Worm (Caenorhabditis elegans): ENCODE measurements around the gene Y65A5A.2.
A peak's percentile ranks its signal among the peaks of the same experiment; 100 is the strongest.

Gene Y65A5A.2

ce11 chrIV:16411713-16412112 is at the start of gene Y65A5A.2:
Y65A5A.2 (plus strand) TSS chrIV:16412020.
- TF ChIP-seq scrt-1 (GFP tag; IDR thresholded peaks at IDR 0.05) = no peak
- no peak for TF ChIP-seq tra-4 (tag; optimal IDR thresholded peaks at IDR 0.05)

ce11 chrIV:16364581-16364980 is 47.2 kb upstream of the Y65A5A.2 start:
- TF ChIP-seq F13C5.2 (tag; optimal IDR thresholded peaks at IDR 0.05) (no peak), ama-1 (optimal IDR thresholded peaks at IDR 0.05) (no peak), B0310.2 (tag; optimal IDR thresholded peaks at IDR 0.05) (no peak), ets-7 (tag; optimal IDR thresholded peaks at IDR 0.05) (no peak), pes-1 (GFP tag; IDR thresholded peaks at IDR 0.05) (no peak), hmbx-1 (tag; optimal IDR thresholded peaks at IDR 0.05) (no peak), flt-1 (GFP tag; IDR thresholded peaks at IDR 0.05) (no peak), aly-1 (tag; optimal IDR thresholded peaks at IDR 0.05) (no peak), hmg-4 (GFP tag; optimal IDR thresholded peaks at IDR 0.05) (no peak), ceh-13 (GFP tag; optimal IDR thresholded peaks at IDR 0.05) (no peak), sea-1 (GFP tag; conservative IDR thresholded peaks at IDR 0.05) (no peak), ceh-36 (tag; optimal IDR thresholded peaks at IDR 0.05) (no peak), tbx-11 (GFP tag; IDR thresholded peaks at IDR 0.05) (no peak)

DNA sequence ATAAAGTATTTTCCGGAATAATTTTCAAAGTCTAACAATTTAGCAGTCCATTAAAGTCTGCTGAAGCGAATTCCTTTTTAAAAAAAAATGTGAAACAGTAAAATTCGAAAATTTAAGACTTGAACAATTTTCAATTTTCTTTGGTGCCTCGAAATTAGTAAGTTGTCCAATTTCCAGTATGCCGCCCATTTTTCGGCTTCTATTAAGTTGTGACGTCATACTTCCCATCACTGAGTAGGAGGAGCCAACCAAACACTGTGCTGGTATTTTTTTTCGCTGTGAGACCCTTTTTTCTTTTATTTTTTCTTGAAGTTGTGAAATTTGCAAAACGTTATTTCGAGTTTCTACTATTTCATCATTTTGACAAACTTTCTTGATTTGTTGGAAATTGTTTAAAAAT is 41.2 kb upstream of the Y65A5A.2 start:
- TF ChIP-seq ceh-13 (GFP tag; optimal IDR thresholded peaks at IDR 0.05) (no peak), hmg-4 (GFP tag; optimal IDR thresholded peaks at IDR 0.05) (no peak), aly-1 (tag; optimal IDR thresholded peaks at IDR 0.05) (no peak)

DNA sequence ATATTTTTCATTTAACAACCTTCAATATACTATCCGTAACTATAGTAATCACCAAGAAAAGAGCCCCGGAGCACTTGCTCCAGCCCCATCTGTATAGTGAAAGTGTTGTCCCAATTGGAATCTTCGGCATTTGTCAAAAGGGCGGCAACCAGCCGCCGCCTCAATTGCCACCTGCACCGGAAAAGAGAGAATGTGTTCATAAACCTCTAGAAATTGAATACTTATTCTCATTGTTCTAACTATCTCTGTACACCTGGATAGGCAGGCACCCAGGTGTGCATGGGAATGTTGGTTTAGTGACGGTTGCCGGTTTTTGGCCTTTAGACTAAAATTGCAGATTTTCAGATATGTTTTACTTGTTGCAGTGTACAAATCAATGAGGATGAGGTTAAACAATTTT is 33.9 kb upstream of the Y65A5A.2 start:
- TF ChIP-seq hmg-4 (GFP tag; optimal IDR thresholded peaks at IDR 0.05) = no peak
- TF ChIP-seq hmbx-1 (tag; optimal IDR thresholded peaks at IDR 0.05) = no peak
- no peak for TF ChIP-seq ceh-36 (tag; optimal IDR thresholded peaks at IDR 0.05)
- no peak for TF ChIP-seq ets-7 (tag; optimal IDR thresholded peaks at IDR 0.05)
- TF ChIP-seq hnd-1 (tag; optimal IDR thresholded peaks at IDR 0.05) = no peak
- TF ChIP-seq sea-1 (GFP tag; conservative IDR thresholded peaks at IDR 0.05) = no peak
- no peak for TF ChIP-seq ama-1 (optimal IDR thresholded peaks at IDR 0.05)
- no peak for TF ChIP-seq tbx-11 (GFP tag; IDR thresholded peaks at IDR 0.05)
- TF ChIP-seq pes-1 (GFP tag; IDR thresholded peaks at IDR 0.05) = no peak
- no peak for TF ChIP-seq F13C5.2 (tag; optimal IDR thresholded peaks at IDR 0.05)
- no peak for TF ChIP-seq B0310.2 (tag; optimal IDR thresholded peaks at IDR 0.05)
- TF ChIP-seq flt-1 (GFP tag; IDR thresholded peaks at IDR 0.05) = no peak
- no peak for TF ChIP-seq scrt-1 (GFP tag; IDR thresholded peaks at IDR 0.05)
- no peak for TF ChIP-seq ceh-13 (GFP tag; optimal IDR thresholded peaks at IDR 0.05)
- no peak for TF ChIP-seq tbx-37 (GFP tag; conservative IDR thresholded peaks at IDR 0.05)
- TF ChIP-seq tra-4 (tag; optimal IDR thresholded peaks at IDR 0.05) = no peak
- no peak for TF ChIP-seq aly-1 (tag; optimal IDR thresholded peaks at IDR 0.05)

- TF ChIP-seq pes-1 (GFP tag; IDR thresholded peaks at IDR 0.05) = no peak
- TF ChIP-seq tra-4 (tag; optimal IDR thresholded peaks at IDR 0.05) = no peak
Observed at ce11 chrIV:16380278-16380677, 31.5 kb upstream of the Y65A5A.2 start.

ce11 chrIV:16380937-16381336 is 30.9 kb upstream of the Y65A5A.2 start:
- TF ChIP-seq hmbx-1 (tag; optimal IDR thresholded peaks at IDR 0.05) = no peak
- TF ChIP-seq ceh-36 (tag; optimal IDR thresholded peaks at IDR 0.05) = no peak
- TF ChIP-seq tbx-11 (GFP tag; IDR thresholded peaks at IDR 0.05) = no peak
- no peak for TF ChIP-seq ceh-13 (GFP tag; optimal IDR thresholded peaks at IDR 0.05)
- no peak for TF ChIP-seq F13C5.2 (tag; optimal IDR thresholded peaks at IDR 0.05)
- TF ChIP-seq tbx-37 (GFP tag; conservative IDR thresholded peaks at IDR 0.05) = no peak
- TF ChIP-seq hnd-1 (tag; optimal IDR thresholded peaks at IDR 0.05) = no peak
- TF ChIP-seq pes-1 (GFP tag; IDR thresholded peaks at IDR 0.05) = no peak

DNA sequence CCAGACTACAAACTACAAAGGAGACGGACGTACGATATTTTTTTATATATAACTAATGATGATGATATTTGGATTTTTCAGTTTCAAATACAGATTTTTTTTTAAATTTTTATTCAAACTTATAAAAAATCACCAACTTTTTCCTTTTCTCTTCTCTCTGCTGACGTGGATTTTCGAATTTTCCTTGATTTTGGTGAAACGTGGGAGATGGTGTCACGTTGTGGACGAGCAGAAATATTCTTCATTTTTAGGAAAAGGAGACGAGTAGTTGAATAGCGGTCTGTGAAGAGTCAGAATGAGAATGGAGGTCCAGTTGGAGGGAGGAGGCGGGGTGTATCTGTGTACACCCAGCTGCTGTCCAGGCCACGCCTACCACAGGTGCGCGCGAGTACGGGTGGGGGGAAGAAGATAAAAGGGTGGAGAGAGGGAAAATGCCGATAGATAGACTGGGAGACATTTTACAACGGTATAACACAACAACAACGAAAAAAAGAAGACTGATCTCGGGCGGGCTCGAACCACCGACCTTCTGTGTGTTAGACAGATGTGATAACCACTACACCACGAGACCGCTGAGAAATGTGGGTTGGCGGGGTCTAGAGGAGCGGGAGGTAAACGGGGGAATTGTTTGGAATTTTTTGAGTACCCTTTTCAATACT is 29.8 kb upstream of the Y65A5A.2 start, which contains the start of gene Y7A9D.1:
Gene Y7A9D.1, minus strand, starts transcription at position 283 of the 659 bp plus-strand sequence.
- TF ChIP-seq tra-4 (tag; optimal IDR thresholded peaks at IDR 0.05) (no peak), scrt-1 (GFP tag; IDR thresholded peaks at IDR 0.05) (peak; percentile 82), hnd-1 (tag; optimal IDR thresholded peaks at IDR 0.05) (peak; percentile 17), aly-1 (tag; optimal IDR thresholded peaks at IDR 0.05) (peak; percentile 84), B0310.2 (tag; optimal IDR thresholded peaks at IDR 0.05) (peak; percentile 57), F13C5.2 (tag; optimal IDR thresholded peaks at IDR 0.05) (peak; percentile 86), tbx-37 (GFP tag; conservative IDR thresholded peaks at IDR 0.05) (peak; percentile 79), ets-7 (tag; optimal IDR thresholded peaks at IDR 0.05) (peak; percentile 49), pes-1 (GFP tag; IDR thresholded peaks at IDR 0.05) (peak; percentile 87), tbx-11 (GFP tag; IDR thresholded peaks at IDR 0.05) (peak; percentile 59), ama-1 (optimal IDR thresholded peaks at IDR 0.05) (peak; percentile 68), hmg-4 (GFP tag; optimal IDR thresholded peaks at IDR 0.05) (peak; percentile 95), ceh-36 (tag; optimal IDR thresholded peaks at IDR 0.05) (peak; percentile 41), flt-1 (GFP tag; IDR thresholded peaks at IDR 0.05) (peak; percentile 81), sea-1 (GFP tag; conservative IDR thresholded peaks at IDR 0.05) (peak; percentile 77), hmbx-1 (tag; optimal IDR thresholded peaks at IDR 0.05) (peak; percentile 32), ceh-13 (GFP tag; optimal IDR thresholded peaks at IDR 0.05) (peak; percentile 47)

DNA sequence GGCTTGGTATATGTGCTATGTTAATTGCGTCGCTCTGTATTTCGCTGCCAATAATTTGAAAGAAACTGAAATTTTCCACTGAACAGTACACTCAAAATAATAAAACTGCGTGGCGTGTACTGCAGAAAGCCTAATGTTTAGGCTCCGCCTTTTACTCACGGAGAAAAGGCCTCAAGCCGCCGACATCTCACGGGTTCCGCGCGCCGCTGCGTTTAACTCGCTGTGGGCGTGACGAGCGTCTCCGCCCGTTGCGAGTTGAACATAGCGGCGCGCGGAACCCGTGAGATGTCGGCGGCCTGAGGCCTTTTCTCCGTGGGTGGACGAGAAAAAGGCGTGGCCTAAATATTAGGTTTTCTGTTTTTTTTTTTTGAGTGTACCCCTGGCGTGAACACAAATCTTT is 27.2 kb upstream of the Y65A5A.2 start:
- TF ChIP-seq ceh-36 (tag; optimal IDR thresholded peaks at IDR 0.05) (no peak), tbx-37 (GFP tag; conservative IDR thresholded peaks at IDR 0.05) (no peak), hnd-1 (tag; optimal IDR thresholded peaks at IDR 0.05) (no peak), ets-7 (tag; optimal IDR thresholded peaks at IDR 0.05) (no peak), B0310.2 (tag; optimal IDR thresholded peaks at IDR 0.05) (no peak), hmg-4 (GFP tag; optimal IDR thresholded peaks at IDR 0.05) (no peak), aly-1 (tag; optimal IDR thresholded peaks at IDR 0.05) (no peak), ceh-13 (GFP tag; optimal IDR thresholded peaks at IDR 0.05) (no peak)

Data from whole organism, early embryonic.